Worm (Caenorhabditis elegans) whole organism, L1 larva: ENCODE results near the gene C14C11.2.

Experiments used
- hlh-17 ChIP-seq: fragments of 200-800 bp; sonication (Bioruptor generic); optimal IDR thresholded peaks from 2 replicates; lab custom pipeline; 2018; ENCODE audit warnings: missing genetic modification characterization, mild to moderate bottlenecking, missing compliant biosample characterization, moderate library complexity, borderline replicate concordance
- irx-1 ChIP-seq: sonication (generic microtip); optimal IDR thresholded peaks from 2 replicates; lab custom pipeline; 2016; ENCODE audit warnings: missing genetic modification characterization, missing compliant biosample characterization
- jun-1 ChIP-seq: fragments of 150-350 bp; optimal IDR thresholded peaks from 2 replicates; lab custom pipeline; 2014; ENCODE audit warnings: missing biosample characterization, missing genetic modification reagents, missing genetic modification characterization
- mef-2 ChIP-seq: fragments of 150-350 bp; optimal IDR thresholded peaks from 2 replicates; lab custom pipeline; 2014; ENCODE audit warnings: missing biosample characterization, missing genetic modification characterization

DNA sequence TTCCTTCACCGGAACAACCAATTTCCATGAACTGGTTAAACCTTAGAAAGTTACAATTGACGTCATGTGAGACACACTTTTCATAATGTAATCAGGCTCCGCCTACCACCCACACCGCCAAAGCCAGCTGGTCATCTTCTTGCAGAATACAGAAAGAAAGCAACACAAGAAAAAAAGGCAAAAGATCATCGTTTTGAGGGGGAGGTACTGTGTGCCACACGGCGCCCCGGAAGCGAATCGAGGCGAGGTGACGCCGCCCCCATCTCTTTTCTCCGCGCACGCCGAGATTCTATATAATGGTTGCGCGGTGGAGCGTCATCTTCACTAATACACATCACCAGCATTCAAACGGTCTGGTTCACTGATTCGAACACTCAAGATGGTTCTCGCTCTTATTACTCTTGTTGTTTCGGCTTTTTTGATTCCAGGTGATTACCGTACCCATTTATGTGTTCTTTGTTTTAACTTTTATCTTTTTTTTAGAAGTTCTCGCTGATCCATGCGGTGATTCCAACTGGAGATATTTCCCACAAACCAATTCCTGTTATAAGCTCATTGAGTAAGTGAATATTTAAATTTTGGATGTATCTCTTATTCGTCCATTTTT lies 39.0 kb downstream of the C14C11.2 start, which contains the start of gene clec-1:
- TF ChIP-seq mef-2 (no peak), jun-1 (tag; lab: Kevin White, UChicago) (no peak), irx-1 (tag; lab: Kevin White, UChicago) (no peak), hlh-17 (GFP tag; lab: Kevin White, UChicago) (no peak)
